Worm (Caenorhabditis elegans) whole organism, L3 larva: Measurements from ENCODE around the gene Y14H12B.2.

ENCODE experiments used
- ceh-16 ChIP-seq: sonication (generic microtip); optimal IDR thresholded peaks from 2 replicates; lab custom pipeline; 2017; ENCODE audit warnings: missing biosample characterization, missing genetic modification characterization
- ceh-82 ChIP-seq: fragments of 150-350 bp; optimal IDR thresholded peaks from 2 replicates; lab custom pipeline; 2014; ENCODE audit warnings: missing biosample characterization, missing genetic modification characterization
- fkh-2 ChIP-seq: fragments of 150-350 bp; optimal IDR thresholded peaks from 2 replicates; lab custom pipeline; 2014; ENCODE audit warnings: missing biosample characterization, missing genetic modification reagents, missing genetic modification characterization
- fos-1 ChIP-seq: fragments of 150-350 bp; optimal IDR thresholded peaks from 2 replicates; lab custom pipeline; 2014; ENCODE audit warnings: missing biosample characterization, missing genetic modification characterization
- lin-15B ChIP-seq: fragments of 150-350 bp; optimal IDR thresholded peaks from 2 replicates; lab custom pipeline; 2014; ENCODE audit warnings: missing biosample characterization, missing genetic modification characterization
- nhr-237 ChIP-seq: fragments of 150-350 bp; optimal IDR thresholded peaks from 2 replicates; lab custom pipeline; 2014; ENCODE audit warnings: missing biosample characterization, missing genetic modification characterization
- nhr-28 ChIP-seq: fragments of 150-350 bp; optimal IDR thresholded peaks from 2 replicates; lab custom pipeline; 2014; ENCODE audit warnings: missing biosample characterization, missing genetic modification characterization
- nhr-76 ChIP-seq: fragments of 150-350 bp; sonication (generic microtip); optimal IDR thresholded peaks from 5 replicates; lab custom pipeline; 2014; ENCODE audit warnings: missing biosample characterization, missing genetic modification characterization
- skn-1 ChIP-seq: fragments of 150-350 bp; optimal IDR thresholded peaks from 2 replicates; lab custom pipeline; 2014; ENCODE audit warnings: missing biosample characterization, missing genetic modification characterization
- snpc-4 ChIP-seq: fragments of 150-350 bp; optimal IDR thresholded peaks from 2 replicates; lab custom pipeline; 2014; ENCODE audit warnings: missing biosample characterization, missing genetic modification characterization
- unc-62 ChIP-seq: fragments of 150-350 bp; sonication (generic microtip); optimal IDR thresholded peaks from 4 replicates; lab custom pipeline; 2014; ENCODE audit warnings: missing biosample characterization, missing genetic modification reagents, missing genetic modification characterization
- zag-1 ChIP-seq: fragments of 150-350 bp; optimal IDR thresholded peaks from 2 replicates; lab custom pipeline; 2014; ENCODE audit warnings: missing biosample characterization, missing genetic modification characterization

DNA sequence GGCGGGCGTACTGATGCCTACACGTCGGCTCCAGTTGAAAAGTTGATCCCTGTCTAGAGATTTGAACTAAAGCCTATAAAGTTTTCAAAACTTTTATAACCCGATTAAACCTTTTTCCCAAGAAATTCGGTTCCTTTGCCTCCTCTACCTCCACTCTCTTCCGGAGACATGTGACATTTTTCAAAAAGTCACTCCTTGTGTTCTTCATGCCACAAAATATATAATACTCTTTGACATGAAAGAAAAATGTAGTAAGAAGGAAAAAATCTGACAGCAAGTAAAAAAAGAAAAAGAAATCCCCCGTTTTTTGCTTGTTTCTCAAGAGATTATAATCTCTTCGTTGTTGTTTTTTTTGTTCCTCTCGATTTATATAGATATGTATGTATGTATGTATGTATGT is 21.3 kb upstream of the Y14H12B.2 start:
- TF ChIP-seq nhr-76 = no peak
- no peak for TF ChIP-seq nhr-28 (tag; lab: Kevin White, UChicago)
- no peak for TF ChIP-seq nhr-237 (tag; lab: Kevin White, UChicago)
- no peak for TF ChIP-seq ceh-16 (tag; lab: Kevin White, UChicago)
- no peak for TF ChIP-seq ceh-82 (tag; lab: Kevin White, UChicago)
- TF ChIP-seq lin-15B (tag; lab: Kevin White, UChicago) = no peak
- TF ChIP-seq snpc-4 (tag; lab: Kevin White, UChicago) = no peak
- TF ChIP-seq fos-1 (tag; lab: Kevin White, UChicago) = no peak
- TF ChIP-seq skn-1 (tag; lab: Kevin White, UChicago) = no peak
- no peak for TF ChIP-seq fkh-2 (tag; lab: Kevin White, UChicago)
- TF ChIP-seq zag-1 = no peak
- TF ChIP-seq unc-62 (GFP tag; lab: Kevin White, UChicago) = no peak
